Fruit fly (Drosophila melanogaster): ENCODE measurements around the gene Hsp22.

DNA sequence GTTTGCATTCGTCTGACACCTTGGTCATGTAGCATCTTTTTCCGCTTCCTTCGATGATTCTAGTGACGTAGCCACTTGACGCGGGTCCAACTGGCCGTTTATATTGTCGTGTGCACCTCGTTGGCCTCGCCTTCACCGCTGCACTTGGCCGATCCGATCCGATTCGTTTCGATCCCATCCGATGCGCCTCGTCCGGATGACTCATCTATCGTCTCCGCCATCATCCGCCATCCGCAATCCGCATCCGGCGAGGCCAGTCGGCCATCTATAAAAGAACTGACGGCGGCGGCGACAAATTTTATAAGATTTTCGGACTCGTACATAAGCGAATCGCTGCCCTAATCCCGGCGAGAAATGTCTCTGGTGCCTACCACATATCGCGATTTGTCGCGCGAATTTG, 2.4 kb downstream of the Hsp22 start, which contains the start of gene CG4461:
- TF ChIP-seq Hr78 (GFP tag; optimal IDR thresholded peaks at IDR 0.05) (no peak), dl (GFP tag; optimal IDR thresholded peaks at IDR 0.05; ENCODE audit: insufficient read depth in 1 of 2, partially characterized antibody in 2 of 2) (no peak), HLH106 (tag; optimal IDR thresholded peaks at IDR 0.05) (no peak)

All from whole organism, wandering third instar larva.